Worm (Caenorhabditis elegans): ENCODE results near the gene acl-13.

Gene acl-13

ce11 chrIV:12391003-12391637, 19.1 kb upstream of the acl-13 start, which contains the start of the genes rps-23 and dpm-3 (continued):
- peak; percentile 63 for TF ChIP-seq ztf-18 (tag; optimal IDR thresholded peaks at IDR 0.05)
- peak; percentile 97 for TF ChIP-seq unc-130 (GFP tag; optimal IDR thresholded peaks at IDR 0.05)
- TF ChIP-seq F37B4.10 (GFP tag; IDR thresholded peaks at IDR 0.05) = no peak
- peak; percentile 73 for TF ChIP-seq somi-1 (GFP tag; optimal IDR thresholded peaks at IDR 0.05)
- TF ChIP-seq ama-1 (optimal IDR thresholded peaks at IDR 0.05) = no peak
- no peak for TF ChIP-seq ama-1 (GFP tag; optimal IDR thresholded peaks at IDR 0.05)
- TF ChIP-seq egl-18 (GFP tag; IDR thresholded peaks at IDR 0.05) = 0 out of 2 replicates have a peak, but pooled peaks have one; percentile 73
- TF ChIP-seq F22D6.2 (tag; optimal IDR thresholded peaks at IDR 0.05) = peak; percentile 60
- TF ChIP-seq ceh-79 (tag; optimal IDR thresholded peaks at IDR 0.05) = no peak
- TF ChIP-seq pha-4 (tag; optimal IDR thresholded peaks at IDR 0.05) = peak; percentile 93
- TF ChIP-seq him-1 (tag; optimal IDR thresholded peaks at IDR 0.05) = peak; percentile 71
- peak; percentile 86 for TF ChIP-seq madf-8 (GFP tag; conservative IDR thresholded peaks at IDR 0.05)
- no peak for TF ChIP-seq ztf-22 (GFP tag; optimal IDR thresholded peaks at IDR 0.05)
- TF ChIP-seq ZK185.1 (tag; optimal IDR thresholded peaks at IDR 0.05; ENCODE audit: poor library complexity, severe bottlenecking) = peak; percentile 91
- TF ChIP-seq Y56A3A.18 (GFP tag; IDR thresholded peaks at IDR 0.05) = peak; percentile 84
- TF ChIP-seq hmg-1.2 (GFP tag; IDR thresholded peaks at IDR 0.05) = peak; percentile 79
- peak; percentile 77; the same call in 1 of the 2 replicates for TF ChIP-seq Y53F4B.3 (GFP tag; IDR thresholded peaks at IDR 0.05)
- peak; percentile 76 for TF ChIP-seq hsf-1 (GFP tag; IDR thresholded peaks at IDR 0.05)
- peak; percentile 92 for TF ChIP-seq mcd-1 (GFP tag; IDR thresholded peaks at IDR 0.05)
- peak; percentile 33 for TF ChIP-seq chd-7 (tag; optimal IDR thresholded peaks at IDR 0.05)
- TF ChIP-seq hlh-26 (GFP tag; conservative IDR thresholded peaks at IDR 0.05) = no peak
- TF ChIP-seq lin-54 (GFP tag; optimal IDR thresholded peaks at IDR 0.05) = peak; percentile 91
- no peak for TF ChIP-seq nfya-1 (tag; optimal IDR thresholded peaks at IDR 0.05; ENCODE audit: borderline replicate concordance, insufficient read depth)
- TF ChIP-seq atf-7 (tag; optimal IDR thresholded peaks at IDR 0.05) = peak; percentile 56
- TF ChIP-seq snpc-3.4 (tag; optimal IDR thresholded peaks at IDR 0.05) = peak; percentile 75
- no peak for TF ChIP-seq lsy-27 (tag; optimal IDR thresholded peaks at IDR 0.05; ENCODE audit: borderline replicate concordance, insufficient read depth)
- peak; percentile 95 for TF ChIP-seq tlf-1 (GFP tag; optimal IDR thresholded peaks at IDR 0.05)
- TF ChIP-seq ztf-28 (GFP tag; IDR thresholded peaks at IDR 0.05) = peak; percentile 98
- peak; percentile 80 for TF ChIP-seq T07F8.4 (tag; optimal IDR thresholded peaks at IDR 0.05)
- TF ChIP-seq nhr-90 (tag; optimal IDR thresholded peaks at IDR 0.05) = no peak
- TF ChIP-seq madf-6 (GFP tag; IDR thresholded peaks at IDR 0.05) = peak; percentile 95
- peak; percentile 95 for TF ChIP-seq attf-5 (GFP tag; optimal IDR thresholded peaks at IDR 0.05)
- peak; percentile 95 for TF ChIP-seq ceh-91 (GFP tag; IDR thresholded peaks at IDR 0.05)
- TF ChIP-seq lin-26 (GFP tag; IDR thresholded peaks at IDR 0.05) = peak; percentile 61; the same call in 1 of the 2 replicates
- TF ChIP-seq madf-10 (tag; optimal IDR thresholded peaks at IDR 0.05) = peak; percentile 91
- TF ChIP-seq F57C9.4 (tag; optimal IDR thresholded peaks at IDR 0.05) = no peak
- TF ChIP-seq aptf-2 (GFP tag; conservative IDR thresholded peaks at IDR 0.05) = peak; percentile 93
- peak; percentile 40 for TF ChIP-seq B0035.1 (tag; optimal IDR thresholded peaks at IDR 0.05)
- peak; percentile 91; the same call in 1 of the 2 replicates for TF ChIP-seq cebp-2 (GFP tag; IDR thresholded peaks at IDR 0.05)
- TF ChIP-seq sea-2 (GFP tag; IDR thresholded peaks at IDR 0.05) = no peak
- TF ChIP-seq F23B12.7 (tag; optimal IDR thresholded peaks at IDR 0.05; ENCODE audit: insufficient read depth) = peak; percentile 93

Measured in whole organism, young adult.